Worm (Caenorhabditis elegans) whole organism, L4 larva: Measurements from ENCODE around the gene hsp-1.

Experiments
- lin-13 ChIP-seq: fragments of 150-350 bp; optimal IDR thresholded peaks from 2 replicates; lab custom pipeline; 2014; ENCODE audit warnings: missing biosample characterization, missing genetic modification reagents, missing genetic modification characterization
- lin-39 ChIP-seq: fragments of 150-350 bp; optimal IDR thresholded peaks from 2 replicates; lab custom pipeline; 2014; ENCODE audit warnings: missing biosample characterization, missing genetic modification reagents, missing genetic modification characterization
- mdl-1 ChIP-seq, 2 experiments: fragments of 150-350 bp in 1 of 2; sonication (generic microtip) in 1 of 2; optimal IDR thresholded peaks; 2 replicates each; lab custom pipeline; 2014 to 2017; ENCODE audit warnings: missing biosample characterization in 2 of 2, missing genetic modification characterization in 2 of 2
- mep-1 ChIP-seq: fragments of 150-350 bp; sonication (generic microtip); optimal IDR thresholded peaks from 3 replicates; lab custom pipeline; 2014; ENCODE audit warnings: missing biosample characterization, missing genetic modification characterization
- php-3 ChIP-seq: fragments of 200-800 bp; sonication (Bioruptor generic); IDR thresholded peaks from 2 replicates; pipeline ENCODE4 v1.3.6; 2022; ENCODE audit warnings: missing genetic modification reagents, missing genetic modification characterization, missing compliant biosample characterization
- spr-3 ChIP-seq: fragments of 200-800 bp; sonication (Bioruptor generic); optimal IDR thresholded peaks from 2 replicates; lab custom pipeline; 2018; ENCODE audit warnings: mild to moderate bottlenecking, missing genetic modification characterization, missing compliant biosample characterization
- ztf-11 ChIP-seq: fragments of 150-350 bp; optimal IDR thresholded peaks from 2 replicates; lab custom pipeline; 2014; ENCODE audit warnings: missing biosample characterization, missing genetic modification characterization

DNA sequence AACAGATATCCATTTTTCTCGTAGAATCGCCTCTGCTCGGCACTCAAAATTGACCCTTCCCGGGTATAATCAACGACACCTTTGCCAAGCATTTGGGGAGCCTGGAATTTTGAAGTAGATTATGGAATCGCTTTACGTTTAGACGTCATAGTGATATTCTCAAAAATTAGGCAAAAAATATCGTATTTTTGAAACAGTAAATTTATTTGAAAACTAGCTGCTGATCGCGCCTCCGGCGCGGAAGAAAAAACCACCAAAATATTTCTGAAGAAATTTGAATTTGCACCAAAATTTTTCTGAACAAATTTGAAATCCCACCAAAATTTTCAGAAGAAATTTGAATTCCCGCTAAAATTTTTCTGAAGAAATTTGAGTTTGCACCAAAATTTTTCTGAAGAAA lies 16.4 kb upstream of the hsp-1 start, which contains the start of gene ZK550.6:
- TF ChIP-seq ztf-11 (tag; lab: Kevin White, UChicago) (no peak), spr-3 (GFP tag; lab: Kevin White, UChicago) (no peak), lin-39 (tag; lab: Kevin White, UChicago) (no peak), mdl-1 (tag; optimal IDR thresholded peaks at IDR 0.05; lab: Kevin White, UChicago) (no peak), mep-1 (tag; lab: Kevin White, UChicago) (no peak), php-3 (GFP tag; lab: Robert Waterston, UW) (no peak), lin-13 (GFP tag; lab: Kevin White, UChicago) (no peak)
